Worm (Caenorhabditis elegans) whole organism, late embryonic: ENCODE data around the gene ptr-18.

ENCODE experiments used
- ceh-18 ChIP-seq: sonication (generic microtip); optimal IDR thresholded peaks from 2 replicates; lab custom pipeline; 2016; ENCODE audit warnings: missing genetic modification characterization, missing compliant biosample characterization
- ceh-9 ChIP-seq: sonication (generic microtip); optimal IDR thresholded peaks from 2 replicates; lab custom pipeline; 2016; ENCODE audit warnings: mild to moderate bottlenecking, missing genetic modification characterization, inconsistent platforms, missing compliant biosample characterization
- dmd-4 ChIP-seq: sonication (generic microtip); optimal IDR thresholded peaks from 2 replicates; lab custom pipeline; 2016; ENCODE audit warnings: borderline replicate concordance, missing genetic modification characterization, missing compliant biosample characterization
- fkh-10 ChIP-seq: fragments of 150-350 bp; optimal IDR thresholded peaks from 2 replicates; lab custom pipeline; 2014; ENCODE audit warnings: missing biosample characterization, missing genetic modification reagents, missing genetic modification characterization
- lim-6 ChIP-seq: sonication (generic microtip); optimal IDR thresholded peaks from 2 replicates; lab custom pipeline; 2016; ENCODE audit warnings: missing genetic modification characterization, missing compliant biosample characterization
- odd-2 ChIP-seq: sonication (generic microtip); optimal IDR thresholded peaks from 2 replicates; lab custom pipeline; 2017; ENCODE audit warnings: antibody characterized with exemption, mild to moderate bottlenecking, missing genetic modification characterization, missing compliant biosample characterization
- pax-1 ChIP-seq: fragments of 150-350 bp; optimal IDR thresholded peaks from 2 replicates; lab custom pipeline; 2014; ENCODE audit warnings: missing biosample characterization, missing genetic modification characterization
- rnt-1 ChIP-seq: sonication (generic microtip); optimal IDR thresholded peaks from 2 replicates; lab custom pipeline; 2016; ENCODE audit warnings: missing genetic modification characterization, missing compliant biosample characterization
- sox-2 ChIP-seq: fragments of 200-800 bp; sonication (Bioruptor generic); IDR thresholded peaks from 2 replicates; pipeline ENCODE4 v1.3.6; 2022; ENCODE audit warnings: missing genetic modification reagents, missing genetic modification characterization, missing compliant biosample characterization
- tbx-2 ChIP-seq: sonication (generic microtip); optimal IDR thresholded peaks from 2 replicates; lab custom pipeline; 2016; ENCODE audit warnings: missing genetic modification characterization, missing compliant biosample characterization

ce11 chrII:12953297-12953696 is 12.0 kb upstream of the ptr-18 start:
- TF ChIP-seq fkh-10 (no peak), ceh-9 (tag; lab: Kevin White, UChicago) (no peak), rnt-1 (tag; lab: Kevin White, UChicago) (peak; percentile 43), pax-1 (tag; lab: Kevin White, UChicago) (no peak), ceh-18 (peak; percentile 9), odd-2 (tag; lab: Kevin White, UChicago) (no peak), sox-2 (GFP tag; lab: Robert Waterston, UW) (no peak), lim-6 (no peak), dmd-4 (tag; lab: Kevin White, UChicago) (no peak), tbx-2 (tag; lab: Kevin White, UChicago) (peak; percentile 35)
